Fruit fly (Drosophila melanogaster) whole organism, prepupa: ENCODE results near the gene CG42592.
A peak's percentile ranks its signal among the peaks of the same experiment; 100 is the strongest.

Experiments used
- Blimp-1 ChIP-seq: fragments of 200-800 bp; sonication (Bioruptor generic); optimal IDR thresholded peaks from 3 replicates; lab custom pipeline; 2017; ENCODE audit warnings: missing biosample characterization, missing genetic modification characterization, mild to moderate bottlenecking, moderate library complexity, missing genetic modification reagents
- CG10669 ChIP-seq: fragments of 200-800 bp; sonication (Bioruptor generic); optimal IDR thresholded peaks from 3 replicates; lab custom pipeline; 2018; ENCODE audit warnings: missing biosample characterization, mild to moderate bottlenecking, missing genetic modification characterization, moderate library complexity
- CG11294 ChIP-seq: fragments of 200-800 bp; sonication (Bioruptor generic); IDR thresholded peaks from 2 replicates; pipeline ENCODE4 v1.3.6; 2022; ENCODE audit warnings: missing biosample characterization, missing genetic modification characterization
- CG15336 ChIP-seq: fragments of 200-800 bp; sonication (Bioruptor generic); IDR thresholded peaks from 2 replicates; pipeline ENCODE4 v1.3.6; 2022; ENCODE audit warnings: missing biosample characterization, missing genetic modification characterization
- CG16779 ChIP-seq: fragments of 200-800 bp; sonication (Bioruptor generic); optimal IDR thresholded peaks from 3 replicates; lab custom pipeline; 2017; ENCODE audit warnings: missing biosample characterization, mild to moderate bottlenecking, missing genetic modification characterization
- CG3032 ChIP-seq: fragments of 200-800 bp; optimal IDR thresholded peaks from 2 replicates; lab custom pipeline; 2019; ENCODE audit warnings: missing biosample characterization, mild to moderate bottlenecking, missing genetic modification characterization, moderate library complexity
- CG31627 ChIP-seq: fragments of 200-800 bp; sonication (Bioruptor generic); optimal IDR thresholded peaks from 3 replicates; lab custom pipeline; 2016; ENCODE audit warnings: missing biosample characterization, missing genetic modification characterization
- CG32006 ChIP-seq: fragments of 200-800 bp; sonication (Bioruptor generic); optimal IDR thresholded peaks from 3 replicates; lab custom pipeline; 2017; ENCODE audit warnings: missing biosample characterization, mild to moderate bottlenecking, missing genetic modification characterization
- CG34406 ChIP-seq: fragments of 200-800 bp; sonication (Bioruptor generic); optimal IDR thresholded peaks from 3 replicates; lab custom pipeline; 2016; ENCODE audit warnings: missing biosample characterization, missing genetic modification characterization
- CG4318 ChIP-seq: fragments of 200-800 bp; sonication (Bioruptor generic); optimal IDR thresholded peaks from 3 replicates; lab custom pipeline; 2017; ENCODE audit warnings: missing biosample characterization, mild to moderate bottlenecking, missing genetic modification characterization
- CG6163 ChIP-seq: fragments of 200-800 bp; sonication (Bioruptor generic); IDR thresholded peaks from 3 replicates; pipeline ENCODE4 v1.3.6; 2022; ENCODE audit warnings: missing biosample characterization, missing genetic modification characterization
- CG6854 ChIP-seq: fragments of 200-800 bp; sonication (Bioruptor generic); optimal IDR thresholded peaks from 2 replicates; lab custom pipeline; 2017; ENCODE audit warnings: missing biosample characterization, mild to moderate bottlenecking, missing genetic modification characterization
- CG7368 ChIP-seq: fragments of 200-800 bp; sonication (Bioruptor generic); optimal IDR thresholded peaks from 3 replicates; lab custom pipeline; 2016; ENCODE audit warnings: missing biosample characterization, missing genetic modification characterization
- CG9139 ChIP-seq: fragments of 200-800 bp; sonication (Bioruptor generic); optimal IDR thresholded peaks from 3 replicates; lab custom pipeline; 2017; ENCODE audit warnings: missing biosample characterization, mild to moderate bottlenecking, missing genetic modification characterization
- Gug ChIP-seq: fragments of 200-800 bp; sonication (Bioruptor generic); IDR thresholded peaks from 2 replicates; pipeline ENCODE4 v1.3.6; 2022; ENCODE audit warnings: missing biosample characterization, missing genetic modification characterization
- Hr38 ChIP-seq: sonication (Bioruptor generic); optimal IDR thresholded peaks from 2 replicates; lab custom pipeline; 2016; ENCODE audit warnings: missing biosample characterization, missing genetic modification characterization
- Hr39 ChIP-seq: fragments of 200-800 bp; sonication (Bioruptor generic); optimal IDR thresholded peaks from 2 replicates; lab custom pipeline; 2016; ENCODE audit warnings: missing biosample characterization, missing genetic modification characterization
- Hr4 ChIP-seq: fragments of 200-800 bp; sonication (Bioruptor generic); optimal IDR thresholded peaks from 3 replicates; lab custom pipeline; 2016; ENCODE audit warnings: missing biosample characterization, missing genetic modification characterization
- Lpt ChIP-seq: fragments of 200-800 bp; sonication (Bioruptor generic); optimal IDR thresholded peaks from 3 replicates; lab custom pipeline; 2016; ENCODE audit warnings: missing biosample characterization, missing genetic modification characterization
- Met ChIP-seq: fragments of 200-800 bp; sonication (Bioruptor generic); optimal IDR thresholded peaks from 3 replicates; lab custom pipeline; 2016; ENCODE audit warnings: missing biosample characterization, missing genetic modification characterization
- OdsH ChIP-seq: fragments of 200-800 bp; sonication (Bioruptor generic); optimal IDR thresholded peaks from 3 replicates; lab custom pipeline; 2016; ENCODE audit warnings: missing biosample characterization, missing genetic modification characterization
- Smox ChIP-seq: fragments of 200-800 bp; sonication (Bioruptor generic); optimal IDR thresholded peaks from 3 replicates; lab custom pipeline; 2016; ENCODE audit warnings: missing biosample characterization, missing genetic modification characterization
- Sox14 ChIP-seq: fragments of 200-800 bp; sonication (Bioruptor generic); optimal IDR thresholded peaks from 3 replicates; lab custom pipeline; 2016; ENCODE audit warnings: missing biosample characterization, missing genetic modification characterization
- Sox15 ChIP-seq: fragments of 200-800 bp; sonication (Bioruptor generic); optimal IDR thresholded peaks from 3 replicates; lab custom pipeline; 2016; ENCODE audit warnings: missing biosample characterization, missing genetic modification characterization
- achi ChIP-seq: fragments of 200-800 bp; sonication (Bioruptor generic); optimal IDR thresholded peaks from 3 replicates; lab custom pipeline; 2016; ENCODE audit warnings: missing biosample characterization, missing genetic modification characterization
- acj6 ChIP-seq: fragments of 200-800 bp; sonication (Bioruptor generic); optimal IDR thresholded peaks from 3 replicates; lab custom pipeline; 2016; ENCODE audit warnings: missing biosample characterization, missing genetic modification characterization
- cyc ChIP-seq: fragments of 200-800 bp; sonication (Bioruptor generic); optimal IDR thresholded peaks from 3 replicates; lab custom pipeline; 2016; ENCODE audit warnings: missing biosample characterization, missing genetic modification characterization
- dac ChIP-seq: fragments of 200-800 bp; sonication (Bioruptor generic); optimal IDR thresholded peaks from 2 replicates; lab custom pipeline; 2017; ENCODE audit warnings: missing biosample characterization, mild to moderate bottlenecking, missing genetic modification characterization
- eg ChIP-seq: fragments of 200-800 bp; sonication (Bioruptor generic); IDR thresholded peaks from 3 replicates; pipeline ENCODE4 v1.3.6; 2022; ENCODE audit warnings: missing biosample characterization, missing genetic modification characterization
- lz ChIP-seq: fragments of 200-800 bp; sonication (Bioruptor generic); optimal IDR thresholded peaks from 3 replicates; lab custom pipeline; 2016; ENCODE audit warnings: missing biosample characterization, missing genetic modification characterization
- net ChIP-seq: fragments of 200-800 bp; sonication (Bioruptor generic); optimal IDR thresholded peaks from 3 replicates; lab custom pipeline; 2016; ENCODE audit warnings: missing biosample characterization, missing genetic modification characterization
- salr ChIP-seq, 2 experiments: fragments of 200-800 bp; sonication (Bioruptor generic); optimal IDR thresholded peaks; 3 replicates each; lab custom pipeline; 2016 to 2018; ENCODE audit warnings: missing biosample characterization in 2 of 2, missing genetic modification characterization in 2 of 2, mild to moderate bottlenecking in 1 of 2
- spab ChIP-seq: fragments of 200-800 bp; sonication (Bioruptor generic); optimal IDR thresholded peaks from 2 replicates; lab custom pipeline; 2017; ENCODE audit warnings: missing biosample characterization, mild to moderate bottlenecking, missing genetic modification characterization, missing genetic modification reagents
- ss ChIP-seq, 2 experiments: fragments of 200-800 bp; sonication (Bioruptor generic); optimal IDR thresholded peaks; 2 replicates in 1 of 2; 3 replicates in 1 of 2; lab custom pipeline; 2017 to 2018; ENCODE audit warnings: mild to moderate bottlenecking in 2 of 2, missing biosample characterization in 2 of 2, missing genetic modification characterization in 2 of 2, moderate library complexity in 1 of 2
- svp ChIP-seq: fragments of 200-800 bp; sonication (Bioruptor generic); peaks from one replicate; lab custom pipeline; 2016; ENCODE audit warnings: missing biosample characterization, missing genetic modification characterization

CG42592 gene

DNA sequence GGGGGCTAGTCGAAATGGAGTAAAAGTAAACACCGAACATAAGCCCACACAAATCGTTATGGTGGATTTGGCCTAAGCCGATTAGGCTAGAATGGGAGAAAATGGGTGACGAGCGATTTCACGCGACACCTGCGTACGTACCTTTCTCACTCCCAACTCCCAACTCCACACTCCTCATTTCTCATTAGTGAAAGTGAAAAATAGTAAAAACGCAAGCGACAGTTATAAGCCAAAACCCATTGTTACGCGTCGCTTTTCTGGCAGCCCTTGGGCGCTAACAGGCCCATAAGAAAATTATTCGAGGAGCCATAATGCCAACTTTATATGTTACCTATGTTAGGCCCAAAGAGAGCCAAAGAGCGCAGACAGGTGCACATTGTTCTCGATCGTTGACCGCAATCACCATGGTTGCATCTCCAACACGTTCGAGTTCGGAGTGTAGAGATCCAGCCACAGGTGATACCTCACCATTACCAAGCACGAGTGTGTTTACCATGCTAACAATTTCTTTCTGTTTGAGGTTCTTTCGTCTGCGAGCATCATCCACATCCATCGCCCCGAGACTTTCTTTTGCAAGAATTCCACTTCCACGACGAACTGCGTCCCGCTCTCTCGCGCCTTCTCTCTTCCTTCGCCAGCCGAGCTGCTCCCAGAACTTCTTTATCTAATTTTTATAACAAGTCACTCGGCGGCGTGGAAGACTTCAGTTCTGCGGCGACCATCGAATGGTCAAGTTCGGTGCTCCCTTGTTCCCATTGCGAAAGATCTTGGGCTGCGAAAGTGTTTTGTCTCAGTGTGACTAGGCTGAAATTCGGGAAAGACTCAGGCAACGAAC, 17.4 kb downstream of the CG42592 start, which contains the start of gene neo:
neo (plus strand) TSS at position 698 of the 835 bp plus-strand sequence.
- TF ChIP-seq CG10669 = no peak
- TF ChIP-seq CG6163 = 0 out of 3 replicates have a peak, but pooled peaks have one; percentile 15
- TF ChIP-seq CG6854 (GFP tag; lab: Kevin White, UChicago) = peak; percentile 70
- no peak for TF ChIP-seq Lpt
- TF ChIP-seq Hr4 (GFP tag; lab: Kevin White, UChicago) = no peak
- TF ChIP-seq CG9139 (GFP tag; lab: Kevin White, UChicago) = no peak
- peak; percentile 31; the same call in 1 of the 3 replicates for TF ChIP-seq eg (GFP tag; lab: Robert Waterston, UW)
- no peak for TF ChIP-seq CG16779 (tag; lab: Kevin White, UChicago)
- TF ChIP-seq, all 60 proteins: peak for 3

DNA sequence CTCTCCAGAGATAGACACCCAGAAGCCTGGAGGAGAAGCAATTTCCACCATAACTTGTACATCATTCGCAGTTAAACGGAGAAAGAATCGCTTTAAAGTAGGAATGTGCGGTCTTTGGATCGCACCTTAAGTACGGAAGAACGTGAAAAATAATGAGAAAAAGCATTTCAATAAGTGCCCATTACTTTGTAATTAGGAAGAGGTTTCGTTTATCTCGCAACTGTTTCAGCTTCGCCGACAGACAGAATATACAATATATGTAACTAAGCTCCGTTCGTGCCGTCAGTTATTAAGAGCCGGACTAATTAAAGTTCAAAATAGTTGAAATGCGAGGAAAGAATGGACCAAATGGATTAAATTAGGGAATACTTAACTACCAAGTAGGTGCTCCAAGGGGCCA, 18.4 kb downstream of the CG42592 start, which contains the start of gene CG7829:
CG7829 (minus strand) TSS at position 101 of the 400 bp plus-strand sequence.
- no peak for TF ChIP-seq Hr39 (GFP tag; lab: Kevin White, UChicago)
- TF ChIP-seq achi (GFP tag; lab: Kevin White, UChicago) = no peak
- no peak for TF ChIP-seq svp (GFP tag; lab: Kevin White, UChicago)
- TF ChIP-seq CG31627 = no peak
- no peak for TF ChIP-seq CG15336
- no peak for TF ChIP-seq spab (GFP tag; lab: Kevin White, UChicago)
- TF ChIP-seq Gug (GFP tag; lab: Robert Waterston, UW) = no peak
- no peak for TF ChIP-seq CG3032 (tag; lab: Kevin White, UChicago)
- no peak for TF ChIP-seq cyc (GFP tag; lab: Kevin White, UChicago)
- no peak for TF ChIP-seq CG4318 (GFP tag; lab: Kevin White, UChicago)
- no peak for TF ChIP-seq OdsH (GFP tag; lab: Kevin White, UChicago)

DNA sequence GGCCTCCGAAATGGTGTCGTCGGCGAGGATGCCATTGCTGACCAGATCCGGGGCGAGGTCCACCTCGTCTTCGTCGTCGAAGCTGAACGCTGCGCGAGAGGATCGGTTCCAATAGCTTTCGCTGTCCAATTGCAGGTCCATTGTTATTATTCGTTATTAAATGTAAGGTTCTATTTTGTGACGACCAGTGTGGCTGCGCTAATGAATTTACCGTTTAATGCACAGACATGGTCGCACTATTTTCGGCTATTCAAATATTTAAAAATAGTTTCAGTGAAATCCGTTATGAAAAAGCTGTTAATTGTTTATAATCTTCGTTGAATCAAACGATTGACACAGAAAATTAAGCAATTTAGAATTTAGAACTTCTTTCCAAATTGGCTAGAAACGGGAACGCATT, 19.8 kb downstream of the CG42592 start, which contains the start of gene Vps16B:
Vps16B (minus strand) TSS at position 186 of the 400 bp plus-strand sequence.
- TF ChIP-seq Sox15 (GFP tag; lab: Kevin White, UChicago) (no peak), dac (GFP tag; lab: Kevin White, UChicago) (no peak), net (no peak), Blimp-1 (GFP tag; lab: Kevin White, UChicago) (no peak), ss (GFP tag; optimal IDR thresholded peaks at IDR 0.05; lab: Kevin White, UChicago) (no peak), Sox14 (GFP tag; lab: Kevin White, UChicago) (no peak), Smox (GFP tag; lab: Kevin White, UChicago) (no peak), Lpt (no peak), eg (GFP tag; lab: Robert Waterston, UW) (no peak), Hr38 (GFP tag; lab: Kevin White, UChicago) (no peak), CG34406 (GFP tag; lab: Kevin White, UChicago) (no peak), CG31627 (no peak), CG3032 (tag; lab: Kevin White, UChicago) (no peak), CG9139 (GFP tag; lab: Kevin White, UChicago) (no peak), acj6 (GFP tag; lab: Kevin White, UChicago) (no peak), CG11294 (no peak), spab (GFP tag; lab: Kevin White, UChicago) (no peak), CG6854 (GFP tag; lab: Kevin White, UChicago) (no peak)

DNA sequence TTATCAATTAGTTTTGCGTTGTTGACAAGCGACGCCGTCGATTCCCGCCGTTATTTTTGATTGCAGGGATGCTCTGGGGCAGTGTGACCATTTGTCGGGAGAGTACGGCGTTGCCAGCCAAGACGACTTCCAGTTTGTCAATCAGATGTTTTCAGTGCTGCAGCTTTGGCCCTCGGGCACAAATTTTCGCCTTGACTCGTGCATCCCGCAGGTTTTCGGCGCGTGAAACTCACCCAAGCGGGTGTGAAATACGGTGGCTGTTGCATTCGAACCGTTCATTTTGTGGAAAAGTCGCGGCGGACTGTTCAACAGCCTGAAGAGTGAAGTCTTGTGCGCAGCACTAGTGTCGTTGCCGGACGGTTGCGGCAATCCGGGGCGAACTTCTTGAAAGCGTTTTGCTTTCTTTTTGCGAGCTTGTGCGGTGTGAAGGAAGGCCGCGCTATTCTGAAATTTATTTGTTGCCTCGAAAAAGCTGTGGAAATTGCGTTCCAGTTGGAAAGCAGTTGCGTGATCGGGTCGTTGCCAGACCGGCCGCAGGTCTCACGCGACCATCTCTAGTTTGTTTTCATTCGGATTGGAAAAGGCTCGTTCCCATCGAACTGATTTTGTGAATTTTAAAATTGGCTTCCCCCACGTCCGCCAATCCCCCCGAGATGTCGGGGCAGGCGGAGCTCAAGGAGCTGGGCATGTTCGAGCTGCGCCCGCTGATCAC, 29.2 kb downstream of the CG42592 start, which contains the start of the genes ca and ncd:
ca (plus strand) TSS at position 130 of the 712 bp plus-strand sequence.
ncd (minus strand) TSS at position 446 of the 712 bp plus-strand sequence.
- TF ChIP-seq CG31627 (peak; percentile 15), CG16779 (tag; lab: Kevin White, UChicago) (no peak), net (no peak), Hr38 (GFP tag; lab: Kevin White, UChicago) (no peak), CG7368 (no peak), CG32006 (GFP tag; lab: Kevin White, UChicago) (no peak), CG9139 (GFP tag; lab: Kevin White, UChicago) (no peak), salr (GFP tag; optimal IDR thresholded peaks at IDR 0.05; lab: Kevin White, UChicago) (no peak), OdsH (GFP tag; lab: Kevin White, UChicago) (no peak), Met (no peak), eg (GFP tag; lab: Robert Waterston, UW) (0 out of 3 replicates have a peak, but pooled peaks have one; percentile 14), CG34406 (GFP tag; lab: Kevin White, UChicago) (no peak), CG4318 (GFP tag; lab: Kevin White, UChicago) (no peak), lz (GFP tag; lab: Kevin White, UChicago) (no peak)
